Worm (Caenorhabditis elegans) whole organism, L3 larva: Measurements from ENCODE around the gene fipr-8.

Experiments
- R02D3.7 ChIP-seq: fragments of 150-350 bp; optimal IDR thresholded peaks from 2 replicates; lab custom pipeline; 2014; ENCODE audit warnings: missing biosample characterization, missing genetic modification characterization
- aly-2 ChIP-seq: fragments of 150-350 bp; optimal IDR thresholded peaks from 2 replicates; lab custom pipeline; 2014; ENCODE audit warnings: missing biosample characterization, missing genetic modification characterization
- ama-1 ChIP-seq: fragments of 150-350 bp; optimal IDR thresholded peaks from 2 replicates; lab custom pipeline; 2018
- ceh-16 ChIP-seq: sonication (generic microtip); optimal IDR thresholded peaks from 2 replicates; lab custom pipeline; 2017; ENCODE audit warnings: missing biosample characterization, missing genetic modification characterization
- ceh-28 ChIP-seq: fragments of 150-350 bp; optimal IDR thresholded peaks from 2 replicates; lab custom pipeline; 2014; ENCODE audit warnings: missing biosample characterization, missing genetic modification reagents, missing genetic modification characterization
- ceh-82 ChIP-seq: fragments of 150-350 bp; optimal IDR thresholded peaks from 2 replicates; lab custom pipeline; 2014; ENCODE audit warnings: missing biosample characterization, missing genetic modification characterization
- daf-12 ChIP-seq: fragments of 150-350 bp; optimal IDR thresholded peaks from 2 replicates; lab custom pipeline; 2014; ENCODE audit warnings: missing biosample characterization, missing genetic modification reagents, missing genetic modification characterization
- egl-27 ChIP-seq: sonication (generic microtip); optimal IDR thresholded peaks from 4 replicates; lab custom pipeline; 2017; ENCODE audit warnings: missing biosample characterization, missing genetic modification reagents, missing genetic modification characterization
- elt-2 ChIP-seq: sonication (generic microtip); optimal IDR thresholded peaks from 2 replicates; lab custom pipeline; 2016; ENCODE audit warnings: missing genetic modification reagents, mild to moderate bottlenecking, missing genetic modification characterization, missing compliant biosample characterization
- elt-3 ChIP-seq, 3 experiments: fragments of 150-350 bp in 1 of 3; sonication (generic microtip) in 2 of 3; optimal IDR thresholded peaks; 2 replicates in 2 of 3; 4 replicates in 1 of 3; lab custom pipeline; 2014 to 2017; ENCODE audit warnings: missing biosample characterization in 3 of 3, missing genetic modification characterization in 3 of 3
- eor-1 ChIP-seq, 2 experiments: fragments of 150-350 bp; optimal IDR thresholded peaks; 2 replicates each; lab custom pipeline; 2014 to 2018; ENCODE audit warnings: missing biosample characterization in 2 of 2, missing genetic modification characterization in 2 of 2
- fos-1 ChIP-seq: fragments of 150-350 bp; optimal IDR thresholded peaks from 2 replicates; lab custom pipeline; 2014; ENCODE audit warnings: missing biosample characterization, missing genetic modification characterization
- jun-1 ChIP-seq: fragments of 150-350 bp; optimal IDR thresholded peaks from 2 replicates; lab custom pipeline; 2014; ENCODE audit warnings: missing biosample characterization, missing genetic modification reagents, missing genetic modification characterization
- lin-39 ChIP-seq: fragments of 150-350 bp; optimal IDR thresholded peaks from 2 replicates; lab custom pipeline; 2018; ENCODE audit warnings: missing biosample characterization, missing genetic modification reagents, missing genetic modification characterization
- lsy-12 ChIP-seq: sonication (generic microtip); optimal IDR thresholded peaks from 2 replicates; lab custom pipeline; 2016; ENCODE audit warnings: mild to moderate bottlenecking, missing genetic modification characterization, missing compliant biosample characterization
- mml-1 ChIP-seq: fragments of 150-350 bp; sonication (generic microtip); optimal IDR thresholded peaks from 3 replicates; lab custom pipeline; 2014; ENCODE audit warnings: missing biosample characterization, missing genetic modification characterization
- nfya-1 ChIP-seq: sonication (generic microtip); optimal IDR thresholded peaks from 2 replicates; lab custom pipeline; 2017; ENCODE audit warnings: missing genetic modification characterization, mild to moderate bottlenecking, missing compliant biosample characterization, antibody characterized with exemption, moderate library complexity; ENCODE audit not compliant: insufficient read depth
- nhr-11 ChIP-seq: fragments of 150-350 bp; optimal IDR thresholded peaks from 2 replicates; lab custom pipeline; 2014; ENCODE audit warnings: missing biosample characterization, missing genetic modification characterization
- nhr-12 ChIP-seq: fragments of 150-350 bp; optimal IDR thresholded peaks from 2 replicates; lab custom pipeline; 2014; ENCODE audit warnings: missing biosample characterization, missing genetic modification characterization
- nhr-23 ChIP-seq: fragments of 150-350 bp; optimal IDR thresholded peaks from 2 replicates; lab custom pipeline; 2014; ENCODE audit warnings: missing biosample characterization, missing genetic modification reagents, missing genetic modification characterization
- nhr-237 ChIP-seq: fragments of 150-350 bp; optimal IDR thresholded peaks from 2 replicates; lab custom pipeline; 2014; ENCODE audit warnings: missing biosample characterization, missing genetic modification characterization
- nhr-28 ChIP-seq: fragments of 150-350 bp; optimal IDR thresholded peaks from 2 replicates; lab custom pipeline; 2014; ENCODE audit warnings: missing biosample characterization, missing genetic modification characterization
- nhr-43 ChIP-seq: sonication (generic microtip); optimal IDR thresholded peaks from 2 replicates; lab custom pipeline; 2016; ENCODE audit warnings: mild to moderate bottlenecking, missing genetic modification characterization, missing compliant biosample characterization; ENCODE audit not compliant: poor library complexity, severe bottlenecking
- nhr-76 ChIP-seq: fragments of 150-350 bp; sonication (generic microtip); optimal IDR thresholded peaks from 5 replicates; lab custom pipeline; 2014; ENCODE audit warnings: missing biosample characterization, missing genetic modification characterization
- pha-4 ChIP-seq: fragments of 150-350 bp; optimal IDR thresholded peaks from 2 replicates; lab custom pipeline; 2014; ENCODE audit warnings: missing biosample characterization, missing genetic modification reagents, missing genetic modification characterization
- pqm-1 ChIP-seq: fragments of 150-350 bp; optimal IDR thresholded peaks from 2 replicates; lab custom pipeline; 2017; ENCODE audit warnings: missing biosample characterization, missing genetic modification characterization, inconsistent platforms
- sea-2 ChIP-seq: fragments of 150-350 bp; sonication (generic microtip); optimal IDR thresholded peaks from 4 replicates; lab custom pipeline; 2014; ENCODE audit warnings: missing biosample characterization, missing genetic modification reagents, missing genetic modification characterization
- skn-1 ChIP-seq: fragments of 150-350 bp; optimal IDR thresholded peaks from 2 replicates; lab custom pipeline; 2014; ENCODE audit warnings: missing biosample characterization, missing genetic modification characterization
- tbx-2 ChIP-seq: sonication (generic microtip); optimal IDR thresholded peaks from 2 replicates; lab custom pipeline; 2016; ENCODE audit warnings: mild to moderate bottlenecking, missing genetic modification characterization, missing compliant biosample characterization
- unc-62 ChIP-seq: fragments of 150-350 bp; sonication (generic microtip); optimal IDR thresholded peaks from 4 replicates; lab custom pipeline; 2014; ENCODE audit warnings: missing biosample characterization, missing genetic modification reagents, missing genetic modification characterization
- zag-1 ChIP-seq: fragments of 150-350 bp; optimal IDR thresholded peaks from 2 replicates; lab custom pipeline; 2014; ENCODE audit warnings: missing biosample characterization, missing genetic modification characterization
- ztf-11 ChIP-seq: fragments of 150-350 bp; optimal IDR thresholded peaks from 2 replicates; lab custom pipeline; 2014; ENCODE audit warnings: missing biosample characterization, missing genetic modification characterization
- ztf-4 ChIP-seq: fragments of 150-350 bp; optimal IDR thresholded peaks from 2 replicates; lab custom pipeline; 2014; ENCODE audit warnings: missing biosample characterization, missing genetic modification characterization

The fipr-8 gene

ce11 chrV:10237959-10238444, 1.8 kb downstream of the fipr-8 start:
- TF ChIP-seq eor-1 (tag; optimal IDR thresholded peaks at IDR 0.05; lab: Kevin White, UChicago): no peak
- TF ChIP-seq ama-1 (lab: Kevin White, UChicago): peak; percentile 6

- TF ChIP-seq ceh-16 (tag; lab: Kevin White, UChicago) (no peak), R02D3.7 (tag; lab: Kevin White, UChicago) (no peak), lin-39 (tag; lab: Kevin White, UChicago) (no peak), nhr-11 (no peak), unc-62 (GFP tag; lab: Kevin White, UChicago) (no peak), eor-1 (tag; optimal IDR thresholded peaks at IDR 0.05; lab: Kevin White, UChicago) (no peak), nfya-1 (tag; lab: Kevin White, UChicago) (no peak), nhr-23 (no peak), ztf-11 (tag; lab: Kevin White, UChicago) (no peak), sea-2 (GFP tag; lab: Kevin White, UChicago) (no peak), nhr-28 (tag; lab: Kevin White, UChicago) (no peak), aly-2 (tag; lab: Kevin White, UChicago) (no peak), tbx-2 (tag; lab: Kevin White, UChicago) (no peak), nhr-76 (tag; lab: Kevin White, UChicago) (no peak), nhr-43 (tag; lab: Kevin White, UChicago) (no peak)
- TF ChIP-seq, all 47 proteins: peak for 0
These were observed 2.6 kb downstream of the fipr-8 start for ce11 chrV:10237171-10237570.

- TF ChIP-seq zag-1 (tag; lab: Kevin White, UChicago) (no peak), nfya-1 (tag; lab: Kevin White, UChicago) (no peak), egl-27 (no peak), ceh-28 (tag; lab: Kevin White, UChicago) (no peak), ama-1 (lab: Kevin White, UChicago) (no peak), skn-1 (tag; lab: Kevin White, UChicago) (no peak), pha-4 (tag; lab: Kevin White, UChicago) (no peak), lsy-12 (tag; lab: Kevin White, UChicago) (no peak), ztf-4 (no peak), unc-62 (GFP tag; lab: Kevin White, UChicago) (no peak), jun-1 (tag; lab: Kevin White, UChicago) (no peak), fos-1 (tag; lab: Kevin White, UChicago) (no peak)
These were observed 6.4 kb downstream of the fipr-8 start, which contains the start of gene str-182 for ce11 chrV:10233330-10233729. TSS of gene str-182 (minus strand) at chrV:10233430.

- no peak for TF ChIP-seq mml-1 (tag; lab: Kevin White, UChicago)
- TF ChIP-seq elt-2 (tag; lab: Kevin White, UChicago): no peak
- TF ChIP-seq ztf-11 (tag; lab: Kevin White, UChicago): no peak
- TF ChIP-seq elt-3 (tag; optimal IDR thresholded peaks at IDR 0.05; lab: Kevin White, UChicago): no peak
- TF ChIP-seq eor-1 (tag; optimal IDR thresholded peaks at IDR 0.05; lab: Kevin White, UChicago): no peak
- TF ChIP-seq nhr-28 (tag; lab: Kevin White, UChicago): no peak
- no peak for TF ChIP-seq pqm-1 (tag; lab: Kevin White, UChicago)
These were observed 8.8 kb downstream of the fipr-8 start, which contains the start of gene fipr-6 for ce11 chrV:10230932-10231331. TSS of gene fipr-6 (plus strand) at chrV:10231232.

DNA sequence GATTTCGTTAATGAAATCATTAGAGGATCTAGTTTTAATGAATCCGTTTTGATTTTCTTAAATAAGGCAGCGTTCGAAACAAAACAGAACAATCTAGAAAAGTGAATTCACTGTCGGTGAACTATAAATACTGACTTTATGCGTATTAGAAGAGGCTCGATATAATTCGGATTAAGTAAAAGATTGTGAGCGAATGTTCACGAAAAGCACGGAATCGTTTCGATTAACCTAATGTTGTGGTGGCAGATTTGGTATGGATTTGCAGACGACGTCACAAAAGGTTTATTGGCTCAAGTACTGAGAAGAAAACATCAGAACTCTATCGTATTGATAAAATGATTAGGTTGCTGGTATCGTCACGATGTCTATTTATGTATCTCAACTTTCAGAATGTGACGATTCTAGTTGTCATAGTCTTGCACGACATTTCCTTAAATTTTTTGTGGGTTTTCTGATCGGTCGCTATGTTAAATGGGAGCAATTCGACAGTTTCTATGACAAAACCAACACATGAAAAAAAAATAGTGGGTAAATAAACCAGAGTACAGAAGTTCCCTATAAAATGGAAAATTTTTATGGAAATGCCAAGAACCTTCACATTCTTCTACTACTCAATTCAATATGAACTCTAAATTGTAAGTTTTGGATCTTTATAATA, 10.4 kb downstream of the fipr-8 start, which contains the start of the genes pyt-1 and fipr-7:
pyt-1 (minus strand) TSS at position 101 of the 658 bp plus-strand sequence.
fipr-7 (plus strand) TSS at position 608 of the 658 bp plus-strand sequence.
- TF ChIP-seq lsy-12 (tag; lab: Kevin White, UChicago) (no peak), mml-1 (tag; lab: Kevin White, UChicago) (no peak), nhr-23 (no peak), ceh-82 (no peak), R02D3.7 (tag; lab: Kevin White, UChicago) (no peak), nhr-237 (tag; lab: Kevin White, UChicago) (no peak), ceh-16 (tag; lab: Kevin White, UChicago) (no peak), lin-39 (tag; lab: Kevin White, UChicago) (no peak), daf-12 (tag; lab: Kevin White, UChicago) (no peak), zag-1 (tag; lab: Kevin White, UChicago) (no peak), nhr-12 (tag; lab: Kevin White, UChicago) (no peak)
